Fruit fly (Drosophila melanogaster): ENCODE results near the gene CG12945.

Gene CG12945

DNA sequence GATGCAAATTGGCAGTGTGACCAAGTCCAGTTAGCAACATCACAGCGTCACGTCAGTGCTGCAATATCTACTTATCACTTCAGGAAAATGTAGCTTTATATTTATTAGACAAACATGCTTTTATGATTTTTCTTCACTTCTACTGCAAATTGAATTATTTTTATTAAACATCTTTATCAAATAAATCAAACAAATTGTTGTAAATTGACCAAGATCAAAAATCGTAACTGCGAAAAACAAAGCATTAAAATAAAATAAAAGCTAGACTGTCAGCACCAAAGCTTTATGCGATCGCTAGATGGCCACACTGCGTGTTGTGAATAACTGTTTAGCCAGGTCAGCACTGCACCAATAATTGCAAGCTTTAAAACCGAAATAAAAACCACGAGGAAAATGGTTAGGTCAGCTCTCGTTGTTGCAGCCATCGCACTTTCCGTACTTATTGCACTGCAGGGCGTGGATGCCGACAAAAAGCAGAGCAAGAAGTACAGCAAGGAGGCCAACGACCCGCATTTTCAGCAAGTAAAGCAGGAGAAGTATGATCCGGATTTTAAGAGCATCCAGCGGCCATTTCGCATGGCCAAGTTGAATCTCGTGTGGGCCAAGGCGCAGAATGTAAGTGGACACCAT is at the start of gene CG12945, which contains the start of gene CG8507:
TSS of gene CG12945 (minus strand) at position 45 of the 630 bp plus-strand sequence.
TSS of gene CG8507 (plus strand) at position 307 of the 630 bp plus-strand sequence.
- TF ChIP-seq EcR (GFP tag; optimal IDR thresholded peaks at IDR 0.05) (no peak), pan (optimal IDR thresholded peaks at IDR 0.05) (no peak), psq (optimal IDR thresholded peaks at IDR 0.05) (no peak), CG8478 (optimal IDR thresholded peaks at IDR 0.05) (no peak), usp (GFP tag; optimal IDR thresholded peaks at IDR 0.05) (no peak), Dll (optimal IDR thresholded peaks at IDR 0.05) (no peak)

DNA sequence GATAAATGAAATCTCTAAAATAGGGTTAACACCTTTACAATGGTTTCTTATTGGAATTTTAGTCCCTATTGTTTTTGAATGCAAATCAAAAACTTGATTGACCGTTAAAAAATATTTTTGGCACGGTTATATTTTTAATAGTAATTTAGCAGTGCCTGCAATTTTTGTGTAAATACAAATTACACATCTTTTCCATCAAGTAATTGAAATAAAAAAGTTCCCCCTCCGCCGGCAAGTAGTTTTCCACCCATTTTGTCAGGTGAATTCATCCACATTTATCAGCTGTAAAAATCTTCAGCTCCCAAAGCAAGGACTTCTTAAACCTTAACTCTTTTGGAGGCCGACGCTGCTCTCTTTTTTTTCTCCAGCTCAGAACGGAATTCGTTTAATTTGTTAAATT is 32.7 kb upstream of the CG12945 start, which contains the start of gene CG34302:
TSS of gene CG34302 (minus strand) at position 101 of the 400 bp plus-strand sequence.
- TF ChIP-seq CG8478 (optimal IDR thresholded peaks at IDR 0.05) (no peak), pan (optimal IDR thresholded peaks at IDR 0.05) (no peak), Dll (optimal IDR thresholded peaks at IDR 0.05) (no peak), EcR (GFP tag; optimal IDR thresholded peaks at IDR 0.05) (no peak), psq (optimal IDR thresholded peaks at IDR 0.05) (no peak), usp (GFP tag; optimal IDR thresholded peaks at IDR 0.05) (no peak)

DNA sequence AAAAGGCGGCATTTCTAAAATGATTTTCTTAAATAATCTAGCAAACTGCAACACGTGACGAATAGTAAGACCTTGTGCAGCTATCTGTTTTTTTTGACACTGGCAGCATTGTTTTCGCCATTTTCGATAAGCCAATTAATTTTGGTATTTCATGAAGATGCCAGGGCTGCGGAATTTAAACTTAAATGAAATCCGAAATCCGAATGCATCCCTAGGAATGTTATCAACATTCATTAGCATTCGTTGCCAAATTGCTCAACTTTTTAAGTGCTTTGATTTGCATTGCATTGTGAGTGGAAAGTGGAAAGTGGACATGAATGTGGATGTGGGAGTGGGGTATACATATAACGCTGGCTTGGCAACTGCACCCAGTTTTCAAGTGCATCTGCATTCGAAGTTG is 30.1 kb upstream of the CG12945 start, which contains the start of gene CG42857:
TSS of gene CG42857 (minus strand) at position 101 of the 400 bp plus-strand sequence.
- no peak for TF ChIP-seq pan (optimal IDR thresholded peaks at IDR 0.05)
- TF ChIP-seq CG8478 (optimal IDR thresholded peaks at IDR 0.05): no peak
- TF ChIP-seq EcR (GFP tag; optimal IDR thresholded peaks at IDR 0.05): no peak
- no peak for TF ChIP-seq Dll (optimal IDR thresholded peaks at IDR 0.05)
- TF ChIP-seq usp (GFP tag; optimal IDR thresholded peaks at IDR 0.05): no peak
- no peak for TF ChIP-seq psq (optimal IDR thresholded peaks at IDR 0.05)

DNA sequence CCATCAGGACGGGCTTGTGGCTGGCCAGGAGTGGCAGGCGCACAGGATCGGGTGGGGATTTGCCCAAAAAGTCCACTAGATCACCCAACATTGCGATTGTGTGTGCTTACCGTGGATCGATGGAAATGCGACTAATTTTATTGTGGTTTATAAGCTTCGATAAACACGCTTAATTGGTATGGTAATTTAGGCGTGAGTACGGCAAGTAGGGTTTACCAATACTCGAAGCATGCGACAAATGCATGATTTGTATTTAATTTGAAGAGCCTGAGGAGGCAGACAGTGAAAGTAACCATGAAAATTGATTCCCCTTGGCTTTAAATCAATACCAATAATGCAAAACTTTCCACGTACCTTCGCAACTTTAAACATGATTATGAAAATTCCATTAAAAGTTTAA is 28.8 kb upstream of the CG12945 start, which contains the start of gene CG9458:
TSS of gene CG9458 (minus strand) at position 101 of the 400 bp plus-strand sequence.
- TF ChIP-seq EcR (GFP tag; optimal IDR thresholded peaks at IDR 0.05): no peak
- TF ChIP-seq Dll (optimal IDR thresholded peaks at IDR 0.05): no peak
- no peak for TF ChIP-seq usp (GFP tag; optimal IDR thresholded peaks at IDR 0.05)
- no peak for TF ChIP-seq pan (optimal IDR thresholded peaks at IDR 0.05)
- no peak for TF ChIP-seq CG8478 (optimal IDR thresholded peaks at IDR 0.05)
- TF ChIP-seq psq (optimal IDR thresholded peaks at IDR 0.05): no peak

DNA sequence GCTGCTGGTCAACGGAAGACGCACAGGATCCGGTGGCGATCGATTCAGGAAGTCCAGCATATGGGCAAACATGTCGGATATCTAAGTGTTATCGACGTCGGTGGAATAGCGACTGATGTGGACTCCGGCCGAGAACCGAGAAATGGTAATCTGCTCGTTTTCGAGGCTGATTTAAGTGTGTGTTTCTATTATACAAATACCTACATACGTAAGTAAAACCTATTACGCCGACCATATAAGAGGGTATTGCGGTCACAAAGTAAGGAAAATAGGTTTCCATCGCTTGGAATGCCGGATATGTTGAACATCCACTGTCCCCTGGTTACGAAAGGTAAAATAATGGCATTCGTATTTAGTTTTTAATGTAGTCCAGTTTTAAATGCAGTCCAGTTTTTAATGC is 27.3 kb upstream of the CG12945 start, which contains the start of gene CG9459:
TSS of gene CG9459 (minus strand) at position 101 of the 400 bp plus-strand sequence.
- no peak for TF ChIP-seq CG8478 (optimal IDR thresholded peaks at IDR 0.05)
- TF ChIP-seq usp (GFP tag; optimal IDR thresholded peaks at IDR 0.05): no peak
- no peak for TF ChIP-seq Dll (optimal IDR thresholded peaks at IDR 0.05)
- TF ChIP-seq EcR (GFP tag; optimal IDR thresholded peaks at IDR 0.05): no peak
- no peak for TF ChIP-seq pan (optimal IDR thresholded peaks at IDR 0.05)
- no peak for TF ChIP-seq psq (optimal IDR thresholded peaks at IDR 0.05)

DNA sequence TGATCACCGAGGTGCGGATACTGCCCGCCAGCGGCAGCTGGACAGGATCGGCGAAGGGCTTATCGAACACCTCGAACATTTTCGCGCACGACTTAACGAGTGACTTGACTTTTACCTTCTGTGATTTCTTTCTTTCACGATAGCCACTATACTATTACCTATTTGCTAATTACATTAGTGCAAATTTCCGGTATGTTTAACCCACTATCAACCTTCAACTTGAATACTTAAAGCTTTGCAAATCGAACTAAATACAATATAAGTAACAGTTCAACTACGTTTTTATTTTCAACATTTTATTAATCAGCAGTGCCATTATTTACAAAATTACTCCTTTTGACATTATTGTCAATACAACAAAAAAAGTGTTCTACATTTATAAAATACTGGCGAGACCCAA is 25.9 kb upstream of the CG12945 start, which contains the start of gene CG16904:
TSS of gene CG16904 (minus strand) at position 101 of the 400 bp plus-strand sequence.
- TF ChIP-seq psq (optimal IDR thresholded peaks at IDR 0.05): no peak
- TF ChIP-seq EcR (GFP tag; optimal IDR thresholded peaks at IDR 0.05): no peak
- TF ChIP-seq Dll (optimal IDR thresholded peaks at IDR 0.05): no peak
- TF ChIP-seq CG8478 (optimal IDR thresholded peaks at IDR 0.05): no peak
- TF ChIP-seq pan (optimal IDR thresholded peaks at IDR 0.05): no peak

DNA sequence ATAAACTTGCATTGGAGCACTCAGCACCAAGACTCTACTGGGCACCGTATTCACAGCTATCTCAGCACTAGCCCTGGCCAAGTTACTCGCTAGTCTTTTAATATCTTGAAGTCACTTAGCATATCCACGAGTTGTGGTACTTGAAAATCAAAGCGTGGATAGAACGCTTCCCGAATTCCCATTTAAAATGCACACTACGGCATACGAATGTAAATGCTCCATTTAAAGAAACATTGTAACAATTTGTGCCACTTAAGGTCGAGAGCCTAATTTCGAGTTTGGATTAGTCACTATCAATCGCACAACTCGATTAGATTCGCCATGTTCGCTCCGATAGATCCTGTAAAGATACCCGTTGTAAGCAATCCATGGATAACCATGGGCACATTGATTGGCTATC is 22.8 kb upstream of the CG12945 start, which contains the start of gene eloF:
TSS of gene eloF (plus strand) at position 301 of the 400 bp plus-strand sequence.
- TF ChIP-seq Dll (optimal IDR thresholded peaks at IDR 0.05) (no peak), psq (optimal IDR thresholded peaks at IDR 0.05) (no peak), pan (optimal IDR thresholded peaks at IDR 0.05) (no peak), usp (GFP tag; optimal IDR thresholded peaks at IDR 0.05) (no peak), EcR (GFP tag; optimal IDR thresholded peaks at IDR 0.05) (no peak), CG8478 (optimal IDR thresholded peaks at IDR 0.05) (no peak)

DNA sequence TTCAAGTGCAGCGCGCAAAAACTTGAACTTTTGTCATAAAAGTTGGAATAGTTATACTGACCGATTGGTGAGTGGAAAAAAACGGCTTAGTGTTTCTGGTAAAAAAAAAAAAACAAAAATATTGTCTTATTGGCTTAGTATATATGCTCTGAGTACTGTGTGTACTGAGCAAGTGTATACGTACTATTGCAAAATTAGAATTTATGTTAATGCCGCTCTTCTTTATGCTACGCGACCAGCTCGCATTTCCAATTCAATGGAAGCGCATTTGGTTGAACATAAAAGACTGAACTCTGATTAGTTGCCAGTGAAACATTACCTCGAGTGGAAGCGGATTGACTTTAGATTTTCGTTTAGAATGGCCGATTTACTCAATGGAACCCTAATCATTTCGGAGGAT is 21.4 kb upstream of the CG12945 start, which contains the start of gene CG8534:
TSS of gene CG8534 (plus strand) at position 301 of the 400 bp plus-strand sequence.
- TF ChIP-seq CG8478 (optimal IDR thresholded peaks at IDR 0.05) (no peak), EcR (GFP tag; optimal IDR thresholded peaks at IDR 0.05) (no peak), pan (optimal IDR thresholded peaks at IDR 0.05) (no peak), psq (optimal IDR thresholded peaks at IDR 0.05) (no peak), Dll (optimal IDR thresholded peaks at IDR 0.05) (no peak), usp (GFP tag; optimal IDR thresholded peaks at IDR 0.05) (no peak)

DNA sequence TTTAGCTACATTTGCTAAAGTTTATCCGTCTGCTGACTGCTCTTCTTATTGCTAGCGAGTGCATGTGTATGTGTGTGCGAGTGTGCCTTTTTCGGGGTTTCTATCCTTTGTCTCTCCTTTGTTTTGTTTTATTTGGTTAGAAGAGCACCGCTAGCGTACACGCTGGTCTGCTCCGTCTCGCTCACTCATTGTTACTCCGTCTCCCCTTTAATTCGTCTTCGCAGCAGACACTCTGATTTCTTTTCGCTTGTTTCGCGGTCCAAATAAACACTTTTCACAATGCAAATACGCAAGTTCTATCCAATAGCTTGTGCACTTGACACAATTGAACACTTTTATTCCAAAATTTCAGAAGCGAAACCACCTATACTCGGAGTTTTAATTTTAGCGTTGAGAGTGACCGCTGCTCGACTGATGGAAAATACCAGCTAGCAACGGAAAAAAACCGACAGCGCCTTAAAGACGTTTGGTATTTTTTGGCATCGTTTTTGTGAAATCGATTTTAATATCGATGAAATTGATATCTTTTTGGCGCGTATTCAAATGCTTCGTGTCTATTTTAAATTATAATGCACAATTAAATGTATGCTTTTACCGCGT is 18.0 kb upstream of the CG12945 start, which contains the start of gene FBXO11:
TSS of gene FBXO11 (minus strand) at position 423 of the 600 bp plus-strand sequence.
- TF ChIP-seq pan (optimal IDR thresholded peaks at IDR 0.05): no peak
- TF ChIP-seq CG8478 (optimal IDR thresholded peaks at IDR 0.05): peak; percentile 85
- peak; percentile 65 for TF ChIP-seq psq (optimal IDR thresholded peaks at IDR 0.05)

DNA sequence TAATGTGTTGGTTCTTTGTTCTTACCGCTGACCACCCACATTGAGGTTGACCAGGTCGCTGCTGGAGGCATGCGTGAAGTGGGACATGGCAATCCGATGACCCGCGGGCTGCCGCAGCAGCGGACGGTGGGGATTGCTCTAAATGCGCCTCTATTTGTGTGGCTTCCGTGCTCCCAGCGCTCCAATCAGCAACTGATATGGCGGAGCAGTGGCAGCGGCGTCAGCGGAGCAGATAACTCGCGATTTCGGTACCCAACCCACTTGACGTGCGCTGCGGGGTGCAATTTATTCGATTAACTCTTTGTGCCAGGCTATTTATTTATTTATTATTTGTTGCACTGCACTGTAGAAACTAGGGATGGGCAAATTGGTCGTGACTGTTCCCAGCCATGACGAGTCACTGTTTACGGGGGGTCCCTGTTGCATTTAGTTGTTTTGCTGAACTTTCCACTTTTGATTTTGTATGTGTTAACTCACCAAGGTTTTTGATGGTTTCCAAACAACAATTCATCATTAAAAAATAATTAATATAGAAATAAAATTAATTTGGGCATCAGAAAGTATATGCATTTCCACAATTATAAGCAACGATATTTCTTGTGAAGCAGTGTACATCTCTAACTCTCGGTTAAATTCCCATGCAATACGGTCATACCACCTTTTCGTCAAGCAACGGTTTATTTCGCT is 9.8 kb upstream of the CG12945 start, which contains the start of the genes CG9467 and CG8526:
TSS of gene CG9467 (minus strand) at position 383 of the 687 bp plus-strand sequence.
TSS of gene CG8526 (plus strand) at position 637 of the 687 bp plus-strand sequence.
- TF ChIP-seq CG8478 (optimal IDR thresholded peaks at IDR 0.05) (no peak), pan (optimal IDR thresholded peaks at IDR 0.05) (no peak), EcR (GFP tag; optimal IDR thresholded peaks at IDR 0.05) (no peak), psq (optimal IDR thresholded peaks at IDR 0.05) (no peak), Dll (optimal IDR thresholded peaks at IDR 0.05) (no peak), usp (GFP tag; optimal IDR thresholded peaks at IDR 0.05) (no peak)

DNA sequence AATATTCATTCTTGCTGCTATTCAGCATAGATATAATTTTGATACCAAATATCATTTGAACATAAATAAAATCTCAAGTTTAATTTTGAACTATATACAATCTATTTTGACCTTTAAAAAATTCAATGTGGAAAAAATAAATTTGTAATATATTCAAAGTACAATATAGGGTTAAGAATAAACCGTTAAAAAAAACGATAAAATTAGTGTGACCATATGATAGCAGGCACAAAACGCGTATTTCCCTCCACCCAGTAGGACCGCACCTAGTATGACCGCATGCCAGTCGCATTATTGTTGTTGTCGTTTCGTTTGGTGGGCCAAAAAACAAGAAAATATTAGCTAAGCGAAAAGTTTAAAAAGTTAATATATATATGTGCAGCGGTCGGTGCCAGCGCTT is 2.0 kb upstream of the CG12945 start, which contains the start of gene CG8516:
TSS of gene CG8516 (plus strand) at position 278 of the 400 bp plus-strand sequence.
- no peak for TF ChIP-seq usp (GFP tag; optimal IDR thresholded peaks at IDR 0.05)
- TF ChIP-seq CG8478 (optimal IDR thresholded peaks at IDR 0.05): no peak
- TF ChIP-seq pan (optimal IDR thresholded peaks at IDR 0.05): no peak
- TF ChIP-seq psq (optimal IDR thresholded peaks at IDR 0.05): no peak
- no peak for TF ChIP-seq EcR (GFP tag; optimal IDR thresholded peaks at IDR 0.05)
- TF ChIP-seq Dll (optimal IDR thresholded peaks at IDR 0.05): no peak

Data from whole organism.